Fruit fly (Drosophila melanogaster): ENCODE results near the gene CG8010.

DNA sequence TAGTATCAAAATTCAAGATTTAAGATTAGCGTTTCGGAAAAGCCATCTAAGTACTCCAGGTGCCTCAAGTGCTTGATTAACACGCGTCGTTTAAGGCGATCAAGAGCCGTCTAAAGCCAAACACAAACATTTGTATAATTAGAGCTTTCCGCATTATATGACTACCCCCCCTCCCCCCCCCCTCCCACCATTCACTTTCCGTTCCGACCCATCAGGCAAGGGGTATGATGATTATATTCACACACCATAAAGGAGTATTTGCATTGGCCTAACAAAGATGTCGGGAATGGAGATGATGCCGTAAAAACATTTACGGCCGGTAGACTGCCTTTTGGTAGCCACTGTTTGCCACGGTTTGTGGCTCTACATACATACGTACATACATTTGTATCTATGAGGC lies 37.8 kb upstream of the CG8010 start:
- TF ChIP-seq pan (optimal IDR thresholded peaks at IDR 0.05) (no peak), EcR (GFP tag; optimal IDR thresholded peaks at IDR 0.05) (no peak), CG8478 (optimal IDR thresholded peaks at IDR 0.05) (no peak), psq (optimal IDR thresholded peaks at IDR 0.05) (no peak), Dll (optimal IDR thresholded peaks at IDR 0.05) (no peak)

Data from whole organism.